Fruit fly (Drosophila melanogaster): ENCODE data around the gene CG2258.
A peak's percentile ranks its signal among the peaks of the same experiment; 100 is the strongest.

CG2258 gene

dm6 chrX:8125224-8125649, 23.3 kb upstream of the CG2258 start (continued):
- TF ChIP-seq gce (GFP tag; IDR thresholded peaks at IDR 0.05) (no peak), fd3F (GFP tag; optimal IDR thresholded peaks at IDR 0.05) (no peak), emc (GFP tag; optimal IDR thresholded peaks at IDR 0.05) (no peak), Sox100B (GFP tag; optimal IDR thresholded peaks at IDR 0.05) (peak; percentile 83), ttk (GFP tag; IDR thresholded peaks at IDR 0.05) (peak; percentile 56; the same call in 1 of the 2 replicates), CG7745 (tag; optimal IDR thresholded peaks at IDR 0.05) (no peak), sima (GFP tag; optimal IDR thresholded peaks at IDR 0.05) (no peak), CG6854 (GFP tag; optimal IDR thresholded peaks at IDR 0.05) (no peak), twi (tag; optimal IDR thresholded peaks at IDR 0.05) (no peak), Neu2 (GFP tag; optimal IDR thresholded peaks at IDR 0.05; ENCODE audit: borderline replicate concordance) (no peak), CG14441 (GFP tag; IDR thresholded peaks at IDR 0.05) (no peak; the same call in 1 of the 2 replicates), CG17186 (GFP tag; optimal IDR thresholded peaks at IDR 0.05) (no peak), CG2678 (tag; optimal IDR thresholded peaks at IDR 0.05) (peak; percentile 74), CG4730 (GFP tag; IDR thresholded peaks at IDR 0.05) (peak; percentile 6; the same call in 1 of the 2 replicates), hth (optimal IDR thresholded peaks at IDR 0.05) (no peak), CG4424 (GFP tag; optimal IDR thresholded peaks at IDR 0.05) (peak; percentile 63), CG1603 (tag; optimal IDR thresholded peaks at IDR 0.05) (no peak), ro (GFP tag; IDR thresholded peaks at IDR 0.05) (no peak), CG3163 (GFP tag; optimal IDR thresholded peaks at IDR 0.05) (no peak), Nf-YB (GFP tag; optimal IDR thresholded peaks at IDR 0.05) (peak; percentile 15), Antp (GFP tag; optimal IDR thresholded peaks at IDR 0.05) (no peak), Chrac-16 (GFP tag; optimal IDR thresholded peaks at IDR 0.05) (no peak), amos (GFP tag; IDR thresholded peaks at IDR 0.05; ENCODE audit: partially characterized antibody) (no peak), zfh2 (GFP tag; optimal IDR thresholded peaks at IDR 0.05) (no peak), pros (GFP tag; optimal IDR thresholded peaks at IDR 0.05) (no peak), slou (GFP tag; optimal IDR thresholded peaks at IDR 0.05) (no peak), lmd (GFP tag; IDR thresholded peaks at IDR 0.05) (peak; percentile 45; the same call in 1 of the 2 replicates), Doc2 (GFP tag; IDR thresholded peaks at IDR 0.05) (no peak), oc (tag; optimal IDR thresholded peaks at IDR 0.05) (peak; percentile 45), cg (GFP tag; optimal IDR thresholded peaks at IDR 0.05) (no peak), Atf3 (GFP tag; optimal IDR thresholded peaks at IDR 0.05) (no peak), Optix (GFP tag; IDR thresholded peaks at IDR 0.05) (0 out of 3 replicates have a peak, but pooled peaks have one; percentile 41), CG10462 (GFP tag; optimal IDR thresholded peaks at IDR 0.05) (no peak), mirr (GFP tag; optimal IDR thresholded peaks at IDR 0.05) (no peak), kay (GFP tag; optimal IDR thresholded peaks at IDR 0.05) (no peak), Spps (tag; optimal IDR thresholded peaks at IDR 0.05) (no peak), CG2120 (GFP tag; optimal IDR thresholded peaks at IDR 0.05) (no peak), dan (GFP tag; IDR thresholded peaks at IDR 0.05) (no peak), tna (GFP tag; IDR thresholded peaks at IDR 0.05; ENCODE audit: partially characterized antibody) (no peak), HLH3B (GFP tag; IDR thresholded peaks at IDR 0.05) (peak; percentile 33; the same call in 1 of the 2 replicates), Scr (GFP tag; IDR thresholded peaks at IDR 0.05; ENCODE audit: partially characterized antibody) (no peak), ssp (GFP tag; IDR thresholded peaks at IDR 0.05) (no peak), dmrt11E (tag; optimal IDR thresholded peaks at IDR 0.05) (peak; percentile 45), sd (tag; optimal IDR thresholded peaks at IDR 0.05) (no peak), Dp (GFP tag; optimal IDR thresholded peaks at IDR 0.05) (no peak), CG3281 (GFP tag; optimal IDR thresholded peaks at IDR 0.05) (peak; percentile 15), CG17612 (GFP tag; IDR thresholded peaks at IDR 0.05) (no peak), Hr51 (GFP tag; optimal IDR thresholded peaks at IDR 0.05) (peak in 1 of 2 experiments; percentile 71), ac (GFP tag; optimal IDR thresholded peaks at IDR 0.05) (no peak), CG18262 (tag; optimal IDR thresholded peaks at IDR 0.05) (peak; percentile 85), CG30403 (GFP tag; optimal IDR thresholded peaks at IDR 0.05) (peak; percentile 48)

All from whole organism, embryonic.